Worm (Caenorhabditis elegans) whole organism, mixed stage, embryonic: ENCODE data around the gene scl-2.

Experiments
- M03D4.4 ChIP-seq: sonication (generic microtip); optimal IDR thresholded peaks from 2 replicates; lab custom pipeline; 2017; ENCODE audit warnings: mild to moderate bottlenecking, missing genetic modification characterization, missing compliant biosample characterization
- bed-3 ChIP-seq: fragments of 200-800 bp; sonication (Bioruptor generic); optimal IDR thresholded peaks from 3 replicates; lab custom pipeline; 2018; ENCODE audit warnings: mild to moderate bottlenecking, missing genetic modification characterization, moderate library complexity, missing compliant biosample characterization
- blmp-1 ChIP-seq: fragments of 150-350 bp; optimal IDR thresholded peaks from 2 replicates; lab custom pipeline; 2014; ENCODE audit warnings: missing biosample characterization, missing genetic modification characterization
- ceh-39 ChIP-seq: fragments of 150-350 bp; optimal IDR thresholded peaks from 2 replicates; lab custom pipeline; 2014; ENCODE audit warnings: missing biosample characterization, missing genetic modification characterization
- ceh-43 ChIP-seq: fragments of 200-800 bp; sonication (Bioruptor generic); optimal IDR thresholded peaks from 2 replicates; lab custom pipeline; 2018; ENCODE audit warnings: mild to moderate bottlenecking, missing genetic modification characterization, moderate library complexity, missing compliant biosample characterization
- ceh-83 ChIP-seq: fragments of 200-800 bp; sonication (Bioruptor generic); optimal IDR thresholded peaks from 2 replicates; lab custom pipeline; 2018; ENCODE audit warnings: mild to moderate bottlenecking, missing genetic modification characterization, missing compliant biosample characterization
- ces-1 ChIP-seq: fragments of 150-350 bp; optimal IDR thresholded peaks from 2 replicates; lab custom pipeline; 2014; ENCODE audit warnings: missing biosample characterization, missing genetic modification reagents, missing genetic modification characterization
- cnd-1 ChIP-seq: fragments of 200-800 bp; sonication (Bioruptor generic); optimal IDR thresholded peaks from 2 replicates; lab custom pipeline; 2018; ENCODE audit warnings: mild to moderate bottlenecking, missing genetic modification characterization, missing compliant biosample characterization
- drap-1 ChIP-seq: fragments of 200-800 bp; sonication (Bioruptor generic); optimal IDR thresholded peaks from 3 replicates; lab custom pipeline; 2018; ENCODE audit warnings: mild to moderate bottlenecking, missing genetic modification characterization, missing compliant biosample characterization
- elt-1 ChIP-seq: sonication (generic microtip); optimal IDR thresholded peaks from 2 replicates; lab custom pipeline; 2017; ENCODE audit warnings: missing genetic modification characterization, mild to moderate bottlenecking, missing compliant biosample characterization, antibody characterized with exemption, moderate library complexity, borderline replicate concordance; ENCODE audit not compliant: insufficient read depth
- elt-3 ChIP-seq: fragments of 150-350 bp; optimal IDR thresholded peaks from 2 replicates; lab custom pipeline; 2014; ENCODE audit warnings: missing biosample characterization, missing genetic modification characterization
- flh-1 ChIP-seq: fragments of 200-800 bp; sonication (Bioruptor generic); optimal IDR thresholded peaks from 2 replicates; lab custom pipeline; 2018; ENCODE audit warnings: mild to moderate bottlenecking, missing genetic modification characterization, moderate library complexity, missing compliant biosample characterization
- ham-2 ChIP-seq: fragments of 200-800 bp; sonication (Bioruptor generic); optimal IDR thresholded peaks from 2 replicates; lab custom pipeline; 2018; ENCODE audit warnings: mild to moderate bottlenecking, missing genetic modification characterization, missing compliant biosample characterization
- hlh-1 ChIP-seq: fragments of 150-350 bp; optimal IDR thresholded peaks from 2 replicates; lab custom pipeline; 2014; ENCODE audit warnings: missing biosample characterization, missing genetic modification reagents, missing genetic modification characterization
- lin-32 ChIP-seq: fragments of 200-800 bp; sonication (Bioruptor generic); optimal IDR thresholded peaks from 2 replicates; lab custom pipeline; 2018; ENCODE audit warnings: mild to moderate bottlenecking, missing genetic modification characterization, missing compliant biosample characterization
- lsy-2 ChIP-seq: fragments of 150-350 bp; optimal IDR thresholded peaks from 2 replicates; lab custom pipeline; 2014; ENCODE audit warnings: missing biosample characterization, missing genetic modification characterization
- mab-5 ChIP-seq: fragments of 150-350 bp; optimal IDR thresholded peaks from 2 replicates; lab custom pipeline; 2014; ENCODE audit warnings: missing biosample characterization, missing genetic modification characterization
- mls-2 ChIP-seq: sonication (generic microtip); optimal IDR thresholded peaks from 2 replicates; lab custom pipeline; 2016; ENCODE audit warnings: mild to moderate bottlenecking, missing genetic modification characterization, moderate library complexity, missing compliant biosample characterization
- nhr-12 ChIP-seq: fragments of 150-350 bp; optimal IDR thresholded peaks from 2 replicates; lab custom pipeline; 2014; ENCODE audit warnings: missing biosample characterization, missing genetic modification characterization
- nhr-2 ChIP-seq: fragments of 150-350 bp; optimal IDR thresholded peaks from 2 replicates; lab custom pipeline; 2014; ENCODE audit warnings: missing biosample characterization, missing genetic modification characterization
- nhr-237 ChIP-seq: fragments of 150-350 bp; optimal IDR thresholded peaks from 2 replicates; lab custom pipeline; 2014; ENCODE audit warnings: missing biosample characterization, missing genetic modification characterization
- nhr-28 ChIP-seq: fragments of 150-350 bp; optimal IDR thresholded peaks from 2 replicates; lab custom pipeline; 2014; ENCODE audit warnings: missing biosample characterization, missing genetic modification characterization
- nhr-76 ChIP-seq: sonication (generic microtip); optimal IDR thresholded peaks from 2 replicates; lab custom pipeline; 2017; ENCODE audit warnings: missing biosample characterization, missing genetic modification characterization
- pha-4 ChIP-seq: fragments of 150-350 bp; optimal IDR thresholded peaks from 2 replicates; lab custom pipeline; 2018; ENCODE audit warnings: missing biosample characterization, missing genetic modification reagents, missing genetic modification characterization
- sptf-1 ChIP-seq: sonication (generic microtip); optimal IDR thresholded peaks from 2 replicates; lab custom pipeline; 2017; ENCODE audit warnings: mild to moderate bottlenecking, missing genetic modification characterization, moderate library complexity, missing compliant biosample characterization
- tbx-8 ChIP-seq: fragments of 200-800 bp; sonication (Bioruptor generic); optimal IDR thresholded peaks from 2 replicates; lab custom pipeline; 2018; ENCODE audit warnings: mild to moderate bottlenecking, missing genetic modification characterization, moderate library complexity, missing compliant biosample characterization
- unc-39 ChIP-seq: fragments of 150-350 bp; optimal IDR thresholded peaks from 2 replicates; lab custom pipeline; 2014; ENCODE audit warnings: missing biosample characterization, missing genetic modification characterization
- unc-62 ChIP-seq: fragments of 150-350 bp; optimal IDR thresholded peaks from 2 replicates; lab custom pipeline; 2014; ENCODE audit warnings: missing biosample characterization, missing genetic modification reagents, missing genetic modification characterization
- ztf-11 ChIP-seq: fragments of 150-350 bp; optimal IDR thresholded peaks from 2 replicates; lab custom pipeline; 2014; ENCODE audit warnings: missing biosample characterization, missing genetic modification characterization

scl-2 gene

DNA sequence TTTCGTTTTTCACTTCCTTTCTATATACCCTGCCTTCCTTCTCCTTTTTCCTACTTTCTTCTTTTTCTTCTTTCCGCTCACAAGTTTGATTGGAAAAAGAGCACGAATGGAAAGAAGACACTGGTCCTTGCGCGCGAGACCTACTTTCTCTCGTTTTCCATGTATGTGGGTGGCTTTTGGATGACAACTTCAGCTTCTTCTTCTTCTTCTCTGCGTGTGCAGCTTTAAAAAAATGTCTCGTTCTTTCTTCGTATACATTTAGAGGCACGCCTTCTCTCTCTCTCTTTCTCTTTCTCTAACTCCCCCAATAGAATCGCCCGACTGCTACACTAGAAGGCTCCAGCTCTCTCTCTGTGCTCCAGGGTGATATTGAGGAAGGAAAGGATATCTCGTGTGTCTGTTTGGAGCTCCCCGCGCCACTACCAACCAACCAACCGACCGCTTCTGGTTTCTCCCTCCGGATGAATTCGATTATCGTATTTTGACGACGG lies 31.6 kb upstream of the scl-2 start:
- no peak for TF ChIP-seq mab-5 (tag; lab: Kevin White, UChicago)
- TF ChIP-seq flh-1 (GFP tag; lab: Kevin White, UChicago): no peak
- no peak for TF ChIP-seq nhr-237
- no peak for TF ChIP-seq nhr-76 (tag; lab: Kevin White, UChicago)
- no peak for TF ChIP-seq nhr-12 (tag; lab: Kevin White, UChicago)
- no peak for TF ChIP-seq bed-3
- TF ChIP-seq sptf-1 (tag; lab: Kevin White, UChicago): peak; percentile 47
- no peak for TF ChIP-seq lin-32 (GFP tag; lab: Kevin White, UChicago)
- no peak for TF ChIP-seq pha-4
- TF ChIP-seq ces-1 (GFP tag; lab: Kevin White, UChicago): peak; percentile 89
- no peak for TF ChIP-seq hlh-1 (tag; lab: Kevin White, UChicago)
- TF ChIP-seq mls-2 (tag; lab: Kevin White, UChicago): no peak
- peak; percentile 35 for TF ChIP-seq M03D4.4 (tag; lab: Kevin White, UChicago)
- TF ChIP-seq nhr-28: no peak
- no peak for TF ChIP-seq elt-1 (tag; lab: Kevin White, UChicago)

- no peak for TF ChIP-seq ceh-83 (GFP tag; lab: Kevin White, UChicago)
- no peak for TF ChIP-seq bed-3
- TF ChIP-seq lsy-2 (tag; lab: Kevin White, UChicago): no peak
- no peak for TF ChIP-seq ceh-39 (tag; lab: Kevin White, UChicago)
- TF ChIP-seq nhr-28: no peak
- TF ChIP-seq unc-62 (GFP tag; lab: Kevin White, UChicago): no peak
- no peak for TF ChIP-seq ceh-43
- TF ChIP-seq tbx-8 (GFP tag; lab: Kevin White, UChicago): no peak
- TF ChIP-seq ham-2 (GFP tag; lab: Kevin White, UChicago): no peak
- TF ChIP-seq pha-4: no peak
- no peak for TF ChIP-seq lin-32 (GFP tag; lab: Kevin White, UChicago)
- no peak for TF ChIP-seq elt-3 (tag; lab: Kevin White, UChicago)
- no peak for TF ChIP-seq M03D4.4 (tag; lab: Kevin White, UChicago)
Observed at ce11 chrIV:13026762-13027161, 30.7 kb upstream of the scl-2 start.

DNA sequence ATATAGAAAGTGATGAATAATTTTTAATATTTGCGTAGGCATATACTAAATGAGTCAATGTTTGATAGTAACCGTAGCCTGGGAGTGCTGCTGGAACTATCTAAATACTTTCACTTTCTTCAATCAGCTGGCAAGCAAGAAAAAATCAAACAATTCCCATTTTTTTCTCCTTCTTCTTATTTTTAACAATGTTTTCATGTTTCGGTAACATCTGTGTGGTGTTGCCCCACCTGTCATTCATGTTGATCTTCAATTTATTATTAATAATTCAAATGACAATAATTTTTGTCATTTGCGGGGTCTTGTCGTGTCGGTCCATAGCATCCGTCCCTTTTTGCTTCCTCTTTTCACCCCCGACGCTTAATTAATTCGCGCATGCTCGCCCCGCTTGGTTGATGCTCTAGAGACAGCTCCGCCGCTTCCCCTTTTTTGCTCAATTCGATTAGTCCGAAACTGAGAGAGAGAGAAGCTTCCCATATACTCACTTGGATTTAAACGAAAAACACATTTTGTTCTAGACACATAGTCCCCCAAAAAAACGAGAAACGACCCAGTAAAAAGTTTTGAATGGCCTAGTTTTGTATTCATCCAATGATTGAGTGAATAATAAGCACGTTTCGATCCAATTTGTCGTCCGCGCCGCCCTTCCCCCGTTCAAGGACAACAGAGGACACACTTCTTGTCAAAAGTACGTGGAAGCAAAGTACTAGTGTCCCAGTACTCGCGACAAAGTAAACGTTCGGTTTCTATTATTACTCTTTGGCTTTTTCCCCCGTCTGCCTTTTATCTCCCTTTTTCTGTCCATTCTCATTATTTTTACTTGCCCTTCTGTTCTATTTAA lies 29.5 kb upstream of the scl-2 start:
- TF ChIP-seq blmp-1 (tag; lab: Kevin White, UChicago): no peak
- peak; percentile 62 for TF ChIP-seq mls-2 (tag; lab: Kevin White, UChicago)
- no peak for TF ChIP-seq drap-1 (GFP tag; lab: Kevin White, UChicago)
- peak; percentile 75 for TF ChIP-seq ces-1 (GFP tag; lab: Kevin White, UChicago)
- no peak for TF ChIP-seq elt-1 (tag; lab: Kevin White, UChicago)
- TF ChIP-seq nhr-2 (tag; lab: Kevin White, UChicago): no peak
- no peak for TF ChIP-seq tbx-8 (GFP tag; lab: Kevin White, UChicago)
- peak; percentile 10 for TF ChIP-seq unc-62 (GFP tag; lab: Kevin White, UChicago)

ce11 chrIV:13028746-13029673 lies 28.5 kb upstream of the scl-2 start:
- TF ChIP-seq ham-2 (GFP tag; lab: Kevin White, UChicago): peak; percentile 2
- no peak for TF ChIP-seq ztf-11 (tag; lab: Kevin White, UChicago)
- no peak for TF ChIP-seq mab-5 (tag; lab: Kevin White, UChicago)
- TF ChIP-seq ceh-43: no peak
- no peak for TF ChIP-seq blmp-1 (tag; lab: Kevin White, UChicago)
- no peak for TF ChIP-seq bed-3
- no peak for TF ChIP-seq nhr-12 (tag; lab: Kevin White, UChicago)
- peak; percentile 93 for TF ChIP-seq unc-39
- TF ChIP-seq M03D4.4 (tag; lab: Kevin White, UChicago): no peak
- TF ChIP-seq cnd-1: no peak
- TF ChIP-seq ces-1 (GFP tag; lab: Kevin White, UChicago): no peak
- no peak for TF ChIP-seq sptf-1 (tag; lab: Kevin White, UChicago)
